Fruit fly (Drosophila melanogaster): ENCODE data around the gene smo.

- no peak for TF ChIP-seq N (GFP tag; optimal IDR thresholded peaks at IDR 0.05)
- TF ChIP-seq Mio (GFP tag; optimal IDR thresholded peaks at IDR 0.05), result no peak
- TF ChIP-seq usp (GFP tag; optimal IDR thresholded peaks at IDR 0.05), result no peak
- TF ChIP-seq Dif (GFP tag; optimal IDR thresholded peaks at IDR 0.05; ENCODE audit: partially characterized antibody), result no peak
Measured at dm6 chr2L:290373-290772, 13.0 kb downstream of the smo start.
